Worm (Caenorhabditis elegans): ENCODE results near the gene trcs-2.

trcs-2 gene

DNA sequence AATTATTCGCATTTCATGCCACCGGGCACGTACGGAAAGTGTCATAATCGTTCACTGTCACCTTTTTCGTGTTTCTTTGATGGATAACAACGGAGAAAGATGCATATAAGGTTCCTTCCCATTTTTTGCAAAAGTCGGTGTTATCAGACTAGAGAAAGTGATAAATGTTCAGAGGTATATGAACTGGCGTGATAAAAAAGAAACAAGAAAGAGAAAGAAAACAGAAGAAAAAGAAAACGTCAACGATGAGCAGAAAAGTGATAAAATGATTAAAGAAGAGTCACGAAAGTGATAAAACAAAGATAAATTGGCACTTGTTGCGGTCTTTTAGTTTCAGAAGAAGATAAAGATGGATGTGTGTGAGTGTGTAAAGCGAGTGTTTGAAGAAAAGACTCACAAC is 8.0 kb downstream of the trcs-2 start:
- TF ChIP-seq klf-2 (GFP tag; conservative IDR thresholded peaks at IDR 0.05), result no peak
- TF ChIP-seq med-1 (GFP tag; optimal IDR thresholded peaks at IDR 0.05; ENCODE audit: insufficient read depth), result no peak
- no peak for TF ChIP-seq ztf-23 (GFP tag; IDR thresholded peaks at IDR 0.05)
- TF ChIP-seq tab-1 (GFP tag; IDR thresholded peaks at IDR 0.05), result no peak
- no peak for TF ChIP-seq ztf-29 (GFP tag; IDR thresholded peaks at IDR 0.05)
- no peak for TF ChIP-seq T22C8.4 (GFP tag; IDR thresholded peaks at IDR 0.05)
- no peak for TF ChIP-seq cog-1 (tag; optimal IDR thresholded peaks at IDR 0.05)

DNA sequence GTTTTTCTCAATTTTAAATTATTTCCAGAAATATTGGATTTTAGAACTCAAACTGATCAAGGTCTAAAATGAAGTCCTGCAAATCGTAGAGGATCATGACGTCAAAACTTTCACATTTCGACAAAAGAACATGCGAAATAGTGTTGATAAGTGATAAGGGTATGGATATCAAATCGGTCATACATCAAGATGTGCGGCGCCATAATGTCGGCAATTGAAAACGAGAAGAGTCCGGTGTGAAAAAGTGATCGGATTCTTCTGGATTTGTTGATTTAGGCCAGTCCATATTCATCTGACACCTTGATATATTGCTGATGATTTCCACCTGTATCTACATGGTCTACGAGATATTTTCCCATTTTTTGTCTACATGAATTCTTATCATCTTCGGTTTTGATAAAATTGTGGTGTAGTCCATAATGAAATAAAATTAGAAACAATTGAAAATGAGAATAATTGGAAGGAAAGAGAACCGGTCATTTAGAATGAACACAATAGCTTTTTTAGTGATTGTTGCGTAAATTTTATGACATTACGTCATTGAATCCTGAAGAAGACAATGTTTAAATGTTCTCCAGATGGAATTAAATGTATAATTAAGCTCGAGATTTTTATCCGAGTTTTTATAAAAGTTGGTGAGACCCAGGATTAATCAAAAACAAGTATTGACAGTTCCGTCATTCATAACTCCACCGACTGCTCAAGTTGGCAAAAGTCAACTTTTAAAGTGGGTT is 8.9 kb downstream of the trcs-2 start:
- TF ChIP-seq T22C8.4 (GFP tag; IDR thresholded peaks at IDR 0.05) (no peak), ztf-29 (GFP tag; IDR thresholded peaks at IDR 0.05) (no peak), tab-1 (GFP tag; IDR thresholded peaks at IDR 0.05) (no peak), cog-1 (tag; optimal IDR thresholded peaks at IDR 0.05) (no peak), flt-1 (GFP tag; IDR thresholded peaks at IDR 0.05) (no peak), med-1 (GFP tag; optimal IDR thresholded peaks at IDR 0.05; ENCODE audit: insufficient read depth) (no peak), ref-1 (GFP tag; conservative IDR thresholded peaks at IDR 0.05) (no peak), ztf-23 (GFP tag; IDR thresholded peaks at IDR 0.05) (no peak), klf-2 (GFP tag; conservative IDR thresholded peaks at IDR 0.05) (no peak)

DNA sequence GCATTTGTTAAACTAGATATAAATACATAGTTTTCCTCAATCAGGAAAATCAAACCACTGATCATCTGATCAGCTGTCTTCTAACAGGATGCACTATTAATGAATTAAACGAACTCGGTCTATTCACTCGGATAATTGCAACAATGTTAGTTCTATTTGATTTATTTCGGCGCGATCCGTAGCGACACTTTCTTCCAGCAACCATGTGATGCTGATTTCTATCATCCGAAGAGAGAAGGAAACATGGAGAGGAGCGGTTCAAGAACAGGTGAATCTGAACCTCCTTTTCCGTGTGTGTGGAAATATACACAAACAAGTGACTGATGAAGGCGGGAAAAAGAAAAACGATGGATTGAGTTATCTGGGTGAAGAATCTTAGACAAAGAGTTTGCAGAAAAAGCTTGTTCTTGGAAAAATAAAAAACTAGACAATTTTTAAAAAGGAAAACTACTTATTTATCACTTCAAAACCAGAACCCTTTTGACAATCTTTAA is 9.5 kb downstream of the trcs-2 start:
- no peak for TF ChIP-seq flt-1 (GFP tag; IDR thresholded peaks at IDR 0.05)
- TF ChIP-seq med-1 (GFP tag; optimal IDR thresholded peaks at IDR 0.05; ENCODE audit: insufficient read depth), result no peak
- no peak for TF ChIP-seq T22C8.4 (GFP tag; IDR thresholded peaks at IDR 0.05)
- TF ChIP-seq ztf-23 (GFP tag; IDR thresholded peaks at IDR 0.05), result no peak
- TF ChIP-seq cog-1 (tag; optimal IDR thresholded peaks at IDR 0.05), result no peak
- no peak for TF ChIP-seq ztf-29 (GFP tag; IDR thresholded peaks at IDR 0.05)
- no peak for TF ChIP-seq ref-1 (GFP tag; conservative IDR thresholded peaks at IDR 0.05)
- TF ChIP-seq tab-1 (GFP tag; IDR thresholded peaks at IDR 0.05), result no peak
- TF ChIP-seq klf-2 (GFP tag; conservative IDR thresholded peaks at IDR 0.05), result no peak

DNA sequence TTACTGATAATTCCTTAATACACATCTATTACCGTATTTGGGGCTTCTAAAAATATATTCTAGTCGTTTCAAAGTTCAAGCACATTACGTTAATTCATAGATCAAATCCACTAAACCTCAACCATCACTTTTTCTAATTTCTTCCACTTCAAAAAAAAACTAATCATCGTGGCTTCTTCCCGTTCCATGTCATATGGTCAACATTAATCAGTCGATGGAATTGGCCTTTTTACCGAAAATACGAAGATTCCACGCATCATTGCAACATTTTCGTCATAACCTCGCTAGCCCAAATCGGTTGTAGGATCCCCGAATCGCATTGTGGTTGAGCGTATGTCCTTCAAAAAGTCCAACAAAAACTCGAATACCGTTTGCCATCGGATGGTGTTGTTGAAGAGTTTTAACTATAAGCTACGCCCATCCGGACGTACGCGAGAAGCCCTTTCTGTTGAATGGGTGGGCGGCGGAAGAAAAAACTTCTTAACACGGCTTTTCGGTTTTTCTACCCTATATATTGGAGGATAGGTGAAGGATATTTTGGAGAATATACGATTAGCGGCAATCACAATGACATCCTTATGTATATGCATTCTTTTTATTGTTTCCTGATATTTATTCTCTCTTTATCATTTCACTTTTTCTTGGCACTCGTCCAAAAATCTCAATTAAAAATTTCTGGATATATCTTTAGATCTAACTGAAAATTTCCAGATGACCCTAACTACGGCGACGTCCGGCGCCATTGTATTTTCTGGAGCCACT is 10.2 kb downstream of the trcs-2 start, which contains the start of gene rol-6:
Gene rol-6 (plus strand): TSS at position 712 of the 762 bp plus-strand sequence.
- no peak for TF ChIP-seq med-1 (GFP tag; optimal IDR thresholded peaks at IDR 0.05; ENCODE audit: insufficient read depth)
- no peak for TF ChIP-seq cog-1 (tag; optimal IDR thresholded peaks at IDR 0.05)
- no peak for TF ChIP-seq ztf-23 (GFP tag; IDR thresholded peaks at IDR 0.05)
- TF ChIP-seq klf-2 (GFP tag; conservative IDR thresholded peaks at IDR 0.05), result no peak
- TF ChIP-seq T22C8.4 (GFP tag; IDR thresholded peaks at IDR 0.05), result no peak

DNA sequence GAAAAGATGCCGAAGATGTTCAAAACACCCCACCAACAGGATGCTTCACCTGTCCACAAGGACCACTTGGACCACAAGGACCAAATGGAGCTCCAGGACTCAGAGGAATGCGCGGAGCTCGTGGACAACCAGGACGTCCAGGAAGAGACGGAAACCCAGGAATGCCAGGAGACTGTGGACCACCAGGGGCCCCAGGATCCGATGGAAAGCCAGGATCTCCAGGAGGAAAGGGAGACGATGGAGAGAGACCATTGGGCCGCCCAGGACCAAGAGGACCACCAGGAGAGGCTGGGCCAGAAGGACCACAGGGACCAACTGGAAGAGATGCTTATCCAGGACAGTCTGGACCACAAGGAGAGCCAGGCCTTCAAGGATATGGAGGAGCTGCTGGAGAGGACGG is 11.4 kb downstream of the trcs-2 start:
- no peak for TF ChIP-seq cog-1 (tag; optimal IDR thresholded peaks at IDR 0.05)
- TF ChIP-seq med-1 (GFP tag; optimal IDR thresholded peaks at IDR 0.05; ENCODE audit: insufficient read depth), result no peak
- no peak for TF ChIP-seq tab-1 (GFP tag; IDR thresholded peaks at IDR 0.05)
- no peak for TF ChIP-seq ztf-29 (GFP tag; IDR thresholded peaks at IDR 0.05)
- TF ChIP-seq T22C8.4 (GFP tag; IDR thresholded peaks at IDR 0.05), result no peak
- TF ChIP-seq ztf-23 (GFP tag; IDR thresholded peaks at IDR 0.05), result no peak
- no peak for TF ChIP-seq ref-1 (GFP tag; conservative IDR thresholded peaks at IDR 0.05)
- no peak for TF ChIP-seq flt-1 (GFP tag; IDR thresholded peaks at IDR 0.05)
- no peak for TF ChIP-seq klf-2 (GFP tag; conservative IDR thresholded peaks at IDR 0.05)

DNA sequence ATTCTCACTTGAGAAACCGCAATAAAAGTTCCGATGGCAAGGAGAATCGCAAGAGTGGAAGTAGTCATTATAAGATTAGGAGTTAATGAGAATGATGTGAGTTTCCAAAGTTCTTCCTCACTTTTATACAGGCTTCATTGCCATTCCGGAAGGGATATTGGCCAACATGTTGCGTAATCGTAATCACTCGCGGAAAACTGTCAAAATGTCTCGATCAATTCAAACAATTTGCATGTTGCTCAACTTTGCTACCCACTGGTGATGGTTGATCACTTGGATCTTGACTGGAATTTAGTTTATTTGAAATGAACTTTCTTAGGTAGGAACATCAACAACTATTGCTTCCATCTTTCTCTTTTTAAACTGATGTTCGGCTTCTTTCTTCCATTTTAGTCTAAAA is 15.2 kb downstream of the trcs-2 start, which contains the start of gene idpb-4:
Gene idpb-4 (minus strand): TSS at position 101 of the 400 bp plus-strand sequence.
- TF ChIP-seq med-1 (GFP tag; optimal IDR thresholded peaks at IDR 0.05; ENCODE audit: insufficient read depth) (no peak), ztf-29 (GFP tag; IDR thresholded peaks at IDR 0.05) (no peak), klf-2 (GFP tag; conservative IDR thresholded peaks at IDR 0.05) (no peak), cog-1 (tag; optimal IDR thresholded peaks at IDR 0.05) (no peak), T22C8.4 (GFP tag; IDR thresholded peaks at IDR 0.05) (no peak), ref-1 (GFP tag; conservative IDR thresholded peaks at IDR 0.05) (no peak), tab-1 (GFP tag; IDR thresholded peaks at IDR 0.05) (no peak), ztf-23 (GFP tag; IDR thresholded peaks at IDR 0.05) (no peak), flt-1 (GFP tag; IDR thresholded peaks at IDR 0.05) (no peak)

DNA sequence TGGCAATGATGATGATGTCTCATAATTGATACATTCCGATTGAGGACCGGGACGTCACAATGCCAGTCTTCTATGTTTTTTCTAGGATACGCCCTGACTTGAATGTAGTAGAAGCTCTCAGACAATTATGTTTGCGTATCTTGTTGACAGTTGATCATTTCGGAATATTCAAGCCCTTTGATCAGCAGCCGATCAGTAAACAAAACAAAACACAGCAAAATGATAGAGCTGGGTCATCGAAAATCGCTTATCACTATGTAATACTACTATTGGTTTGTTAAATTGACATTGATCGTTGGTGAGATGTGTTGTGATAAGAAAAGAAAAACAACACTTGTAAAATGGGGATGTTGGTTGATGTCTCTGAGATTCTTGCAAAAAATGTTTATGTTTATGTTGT is 16.0 kb downstream of the trcs-2 start:
- TF ChIP-seq med-1 (GFP tag; optimal IDR thresholded peaks at IDR 0.05; ENCODE audit: insufficient read depth) (no peak), ztf-23 (GFP tag; IDR thresholded peaks at IDR 0.05) (no peak)

DNA sequence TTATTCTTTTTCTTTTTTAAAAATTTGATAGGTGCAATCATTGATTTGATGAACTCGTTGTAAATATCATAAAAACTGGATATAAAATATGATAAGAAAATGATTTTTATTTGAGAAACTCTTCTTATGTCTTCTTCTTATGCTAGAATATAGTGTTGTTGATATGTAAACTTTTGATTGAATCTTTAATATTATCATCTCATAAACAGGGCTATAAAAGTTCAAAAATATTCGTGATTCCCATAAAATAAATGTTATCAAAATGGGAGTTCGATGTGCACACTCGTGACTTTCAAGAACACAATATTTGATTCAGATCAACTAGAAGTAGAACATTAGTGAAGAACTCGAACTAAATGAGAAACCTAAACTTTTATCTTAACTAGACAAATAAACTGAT is 16.7 kb downstream of the trcs-2 start:
- TF ChIP-seq klf-2 (GFP tag; conservative IDR thresholded peaks at IDR 0.05) (no peak), cog-1 (tag; optimal IDR thresholded peaks at IDR 0.05) (no peak), ztf-23 (GFP tag; IDR thresholded peaks at IDR 0.05) (no peak), ref-1 (GFP tag; conservative IDR thresholded peaks at IDR 0.05) (no peak), ztf-29 (GFP tag; IDR thresholded peaks at IDR 0.05) (no peak)

DNA sequence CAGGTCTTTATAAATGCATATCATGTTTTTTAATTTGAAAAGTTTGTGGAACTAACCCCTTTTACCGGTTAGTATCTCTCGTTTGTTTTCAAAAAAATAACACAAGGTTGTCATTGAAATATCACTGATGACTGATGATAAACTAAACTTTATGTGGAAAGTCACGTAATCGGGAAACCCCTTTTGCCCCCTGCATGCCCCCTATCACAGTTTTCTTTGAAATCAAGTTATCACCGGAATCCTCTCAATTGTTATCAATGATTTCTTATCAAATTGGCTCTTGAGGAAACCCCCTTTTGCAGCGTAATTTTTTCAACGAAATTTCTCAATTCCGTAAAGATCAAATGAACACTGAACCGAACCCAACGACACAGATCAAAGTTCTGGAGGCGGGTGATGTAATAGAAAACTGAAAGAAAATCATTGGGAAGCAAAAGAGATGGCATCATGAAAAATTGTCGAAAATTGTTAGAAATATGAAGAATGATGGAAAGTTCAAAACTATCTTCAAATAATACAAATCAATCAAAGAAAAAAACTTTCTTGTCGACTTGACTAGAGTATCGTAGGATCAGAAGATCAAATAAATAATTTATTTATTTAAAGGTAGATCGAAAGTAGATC is 18.2 kb downstream of the trcs-2 start:
- TF ChIP-seq cog-1 (tag; optimal IDR thresholded peaks at IDR 0.05) (no peak), ref-1 (GFP tag; conservative IDR thresholded peaks at IDR 0.05) (no peak), ztf-23 (GFP tag; IDR thresholded peaks at IDR 0.05) (no peak), flt-1 (GFP tag; IDR thresholded peaks at IDR 0.05) (no peak), tab-1 (GFP tag; IDR thresholded peaks at IDR 0.05) (no peak), med-1 (GFP tag; optimal IDR thresholded peaks at IDR 0.05; ENCODE audit: insufficient read depth) (no peak), T22C8.4 (GFP tag; IDR thresholded peaks at IDR 0.05) (no peak), ztf-29 (GFP tag; IDR thresholded peaks at IDR 0.05) (no peak), klf-2 (GFP tag; conservative IDR thresholded peaks at IDR 0.05) (no peak)

All from whole organism, midembryonic.